Worm (Caenorhabditis elegans) whole organism, early embryonic: ENCODE data around the gene sru-15.

Experiments used
- B0310.2 ChIP-seq: sonication (generic microtip); optimal IDR thresholded peaks from 2 replicates; lab custom pipeline; 2016; ENCODE audit warnings: mild to moderate bottlenecking, missing genetic modification characterization, missing compliant biosample characterization
- F13C5.2 ChIP-seq: sonication (generic microtip); optimal IDR thresholded peaks from 2 replicates; lab custom pipeline; 2017; ENCODE audit warnings: mild to moderate bottlenecking, missing genetic modification characterization, inconsistent platforms, missing compliant biosample characterization
- aly-1 ChIP-seq: sonication (generic microtip); optimal IDR thresholded peaks from 2 replicates; lab custom pipeline; 2016; ENCODE audit warnings: missing genetic modification characterization, missing compliant biosample characterization
- ama-1 ChIP-seq: fragments of 150-350 bp; optimal IDR thresholded peaks from 2 replicates; lab custom pipeline; 2014
- ceh-13 ChIP-seq: fragments of 200-800 bp; sonication (Bioruptor generic); optimal IDR thresholded peaks from 2 replicates; lab custom pipeline; 2018; ENCODE audit warnings: mild to moderate bottlenecking, missing genetic modification characterization, missing compliant biosample characterization
- ceh-36 ChIP-seq: sonication (generic microtip); optimal IDR thresholded peaks from 2 replicates; lab custom pipeline; 2016; ENCODE audit warnings: missing genetic modification characterization, inconsistent platforms, missing compliant biosample characterization
- ets-7 ChIP-seq: sonication (generic microtip); optimal IDR thresholded peaks from 2 replicates; lab custom pipeline; 2016; ENCODE audit warnings: missing genotype, missing genetic modification characterization, missing compliant biosample characterization
- flt-1 ChIP-seq: fragments of 200-800 bp; sonication (Bioruptor generic); IDR thresholded peaks from 2 replicates; pipeline ENCODE4 v1.3.6; 2022; ENCODE audit warnings: missing genetic modification characterization, missing compliant biosample characterization
- hmbx-1 ChIP-seq: sonication (generic microtip); optimal IDR thresholded peaks from 2 replicates; lab custom pipeline; 2016; ENCODE audit warnings: mild to moderate bottlenecking, missing genetic modification characterization, missing compliant biosample characterization
- hmg-4 ChIP-seq: fragments of 200-800 bp; sonication (Bioruptor generic); optimal IDR thresholded peaks from 2 replicates; lab custom pipeline; 2018; ENCODE audit warnings: mild to moderate bottlenecking, missing genetic modification characterization, missing compliant biosample characterization
- hnd-1 ChIP-seq: sonication (generic microtip); optimal IDR thresholded peaks from 2 replicates; lab custom pipeline; 2016; ENCODE audit warnings: missing genetic modification characterization, missing compliant biosample characterization
- pes-1 ChIP-seq: fragments of 200-800 bp; sonication (Bioruptor generic); IDR thresholded peaks from 2 replicates; pipeline ENCODE4 v1.3.6; 2022; ENCODE audit warnings: missing genetic modification reagents, missing genetic modification characterization, missing compliant biosample characterization
- scrt-1 ChIP-seq: fragments of 200-800 bp; sonication (Bioruptor generic); IDR thresholded peaks from 2 replicates; pipeline ENCODE4 v1.3.6; 2022; ENCODE audit warnings: missing genetic modification characterization, missing compliant biosample characterization
- sea-1 ChIP-seq: fragments of 200-800 bp; sonication (Bioruptor generic); conservative IDR thresholded peaks from 2 replicates; pipeline ENCODE4 v1.3.6; 2022; ENCODE audit warnings: missing genetic modification characterization, missing compliant biosample characterization
- tbx-11 ChIP-seq: fragments of 200-800 bp; sonication (Bioruptor generic); IDR thresholded peaks from 2 replicates; pipeline ENCODE4 v1.3.6; 2022; ENCODE audit warnings: missing genetic modification characterization, missing compliant biosample characterization
- tbx-37 ChIP-seq: fragments of 200-800 bp; sonication (Bioruptor generic); conservative IDR thresholded peaks from 2 replicates; pipeline ENCODE4 v1.3.6; 2022; ENCODE audit warnings: missing genetic modification reagents, missing genetic modification characterization, missing compliant biosample characterization
- tra-4 ChIP-seq: sonication (generic microtip); optimal IDR thresholded peaks from 2 replicates; lab custom pipeline; 2017; ENCODE audit warnings: missing genetic modification characterization, missing compliant biosample characterization

The sru-15 gene

DNA sequence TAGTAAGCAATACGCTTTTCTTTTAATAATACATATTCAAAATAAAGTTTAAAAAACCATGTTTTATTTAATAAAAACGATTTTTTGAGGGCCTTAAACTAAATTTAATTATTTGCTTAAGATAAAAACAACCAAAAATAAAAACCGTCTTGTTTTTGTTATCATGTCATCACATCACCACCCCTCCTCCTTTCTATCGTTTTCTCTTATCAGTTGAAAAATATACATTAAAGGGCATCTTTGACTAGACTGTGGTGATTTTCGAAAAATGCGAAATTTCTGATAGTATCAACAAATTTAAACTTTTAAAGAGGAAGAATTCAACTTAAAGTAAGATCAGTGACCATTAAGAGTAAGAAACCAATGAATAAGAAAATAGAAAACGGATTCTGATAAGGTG, 10.1 kb downstream of the sru-15 start:
- TF ChIP-seq tra-4: no peak
- TF ChIP-seq ceh-36 (tag; lab: Kevin White, UChicago): no peak
- no peak for TF ChIP-seq F13C5.2 (tag; lab: Kevin White, UChicago)
- TF ChIP-seq hmg-4 (GFP tag; lab: Kevin White, UChicago): no peak
- no peak for TF ChIP-seq aly-1 (tag; lab: Kevin White, UChicago)
- TF ChIP-seq hnd-1 (tag; lab: Kevin White, UChicago): no peak
- TF ChIP-seq hmbx-1 (tag; lab: Kevin White, UChicago): no peak
- no peak for TF ChIP-seq tbx-37 (GFP tag; lab: Robert Waterston, UW)
- TF ChIP-seq sea-1 (GFP tag; lab: Robert Waterston, UW): no peak
- TF ChIP-seq flt-1 (GFP tag; lab: Robert Waterston, UW): no peak
- no peak for TF ChIP-seq ama-1 (lab: Kevin White, UChicago)
- TF ChIP-seq scrt-1 (GFP tag; lab: Robert Waterston, UW): no peak

DNA sequence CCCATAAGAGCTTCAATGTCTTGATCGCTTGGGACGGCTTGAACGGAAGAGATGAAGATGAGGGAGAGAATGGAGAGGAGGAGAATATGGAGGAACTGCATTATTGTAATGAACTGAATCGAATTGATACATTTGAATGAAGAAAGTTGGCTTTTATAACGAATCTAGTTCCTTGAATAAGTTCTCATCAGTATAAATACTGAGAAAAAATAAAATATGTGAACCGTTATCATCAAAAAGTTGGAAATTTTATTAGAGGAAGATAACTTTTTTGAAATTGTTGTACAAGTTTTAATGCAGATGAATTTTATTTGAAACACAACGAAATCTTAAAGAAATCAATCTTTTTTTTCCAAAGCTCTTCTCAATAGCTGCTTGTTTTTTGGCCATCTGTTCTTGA, 11.0 kb downstream of the sru-15 start, which contains the start of gene T02D1.7:
Gene T02D1.7 (minus strand): TSS at position 101 of the 400 bp plus-strand sequence.
- TF ChIP-seq ceh-13 (GFP tag; lab: Kevin White, UChicago): no peak
- no peak for TF ChIP-seq aly-1 (tag; lab: Kevin White, UChicago)
- TF ChIP-seq hmg-4 (GFP tag; lab: Kevin White, UChicago): no peak
- no peak for TF ChIP-seq ceh-36 (tag; lab: Kevin White, UChicago)
- no peak for TF ChIP-seq B0310.2 (tag; lab: Kevin White, UChicago)
- no peak for TF ChIP-seq hmbx-1 (tag; lab: Kevin White, UChicago)
- TF ChIP-seq scrt-1 (GFP tag; lab: Robert Waterston, UW): no peak
- TF ChIP-seq hnd-1 (tag; lab: Kevin White, UChicago): no peak
- TF ChIP-seq pes-1: no peak
- no peak for TF ChIP-seq tra-4

- TF ChIP-seq ama-1 (lab: Kevin White, UChicago) (no peak), scrt-1 (GFP tag; lab: Robert Waterston, UW) (no peak), F13C5.2 (tag; lab: Kevin White, UChicago) (no peak), ets-7 (tag; lab: Kevin White, UChicago) (no peak), tbx-37 (GFP tag; lab: Robert Waterston, UW) (no peak)
Observed at ce11 chrIV:17407491-17407890, 11.5 kb downstream of the sru-15 start, which contains the start of gene T02D1.9. Gene T02D1.9 (minus strand): TSS chrIV:17407591.

ce11 chrIV:17413343-17413742, 17.3 kb downstream of the sru-15 start:
- TF ChIP-seq ceh-13 (GFP tag; lab: Kevin White, UChicago) (no peak), ets-7 (tag; lab: Kevin White, UChicago) (no peak), sea-1 (GFP tag; lab: Robert Waterston, UW) (no peak), flt-1 (GFP tag; lab: Robert Waterston, UW) (no peak), tbx-11 (GFP tag; lab: Robert Waterston, UW) (no peak)

- TF ChIP-seq hnd-1 (tag; lab: Kevin White, UChicago) (no peak), tbx-37 (GFP tag; lab: Robert Waterston, UW) (no peak), scrt-1 (GFP tag; lab: Robert Waterston, UW) (no peak), B0310.2 (tag; lab: Kevin White, UChicago) (no peak), hmbx-1 (tag; lab: Kevin White, UChicago) (no peak)
Observed at ce11 chrIV:17417723-17418122, 21.7 kb downstream of the sru-15 start, which contains the start of gene npr-26. Gene npr-26 (minus strand): TSS chrIV:17417823.

ce11 chrIV:17426970-17427369, 31.0 kb downstream of the sru-15 start:
- TF ChIP-seq ama-1 (lab: Kevin White, UChicago) (no peak), flt-1 (GFP tag; lab: Robert Waterston, UW) (no peak), tra-4 (no peak), pes-1 (no peak), ets-7 (tag; lab: Kevin White, UChicago) (no peak), tbx-37 (GFP tag; lab: Robert Waterston, UW) (no peak), F13C5.2 (tag; lab: Kevin White, UChicago) (no peak), hmg-4 (GFP tag; lab: Kevin White, UChicago) (no peak), tbx-11 (GFP tag; lab: Robert Waterston, UW) (no peak), ceh-13 (GFP tag; lab: Kevin White, UChicago) (no peak), aly-1 (tag; lab: Kevin White, UChicago) (no peak), hnd-1 (tag; lab: Kevin White, UChicago) (no peak), sea-1 (GFP tag; lab: Robert Waterston, UW) (no peak), scrt-1 (GFP tag; lab: Robert Waterston, UW) (no peak), hmbx-1 (tag; lab: Kevin White, UChicago) (no peak), ceh-36 (tag; lab: Kevin White, UChicago) (no peak), B0310.2 (tag; lab: Kevin White, UChicago) (no peak)

DNA sequence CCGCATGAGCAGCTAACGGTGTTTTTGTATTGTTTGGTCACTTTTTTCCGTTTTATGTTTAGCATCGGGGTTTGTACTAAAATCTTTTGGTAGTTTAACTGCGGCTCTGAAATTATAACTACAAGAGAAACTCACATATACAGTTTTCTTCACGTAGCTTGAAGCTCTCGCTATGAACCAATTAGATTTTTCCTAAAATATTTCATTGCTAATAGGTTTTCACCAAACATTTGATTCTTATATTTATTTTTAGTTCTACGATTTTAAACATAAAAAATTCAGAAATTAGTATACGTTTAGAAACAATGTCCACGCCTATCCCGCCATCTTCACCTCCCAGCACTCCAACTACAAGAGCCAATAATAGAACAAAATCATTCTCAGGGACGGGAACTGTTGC, 31.4 kb downstream of the sru-15 start, which contains the start of gene C06A12.3:
Gene C06A12.3 (plus strand): TSS at position 301 of the 400 bp plus-strand sequence.
- TF ChIP-seq tbx-37 (GFP tag; lab: Robert Waterston, UW) (no peak), pes-1 (no peak), ceh-36 (tag; lab: Kevin White, UChicago) (no peak), aly-1 (tag; lab: Kevin White, UChicago) (no peak), F13C5.2 (tag; lab: Kevin White, UChicago) (no peak), hmbx-1 (tag; lab: Kevin White, UChicago) (no peak), ama-1 (lab: Kevin White, UChicago) (no peak), tra-4 (no peak), flt-1 (GFP tag; lab: Robert Waterston, UW) (no peak), tbx-11 (GFP tag; lab: Robert Waterston, UW) (no peak), ets-7 (tag; lab: Kevin White, UChicago) (no peak), hnd-1 (tag; lab: Kevin White, UChicago) (no peak), hmg-4 (GFP tag; lab: Kevin White, UChicago) (no peak), sea-1 (GFP tag; lab: Robert Waterston, UW) (no peak)
